Worm (Caenorhabditis elegans): ENCODE data around the gene C02F4.4.

The C02F4.4 gene

DNA sequence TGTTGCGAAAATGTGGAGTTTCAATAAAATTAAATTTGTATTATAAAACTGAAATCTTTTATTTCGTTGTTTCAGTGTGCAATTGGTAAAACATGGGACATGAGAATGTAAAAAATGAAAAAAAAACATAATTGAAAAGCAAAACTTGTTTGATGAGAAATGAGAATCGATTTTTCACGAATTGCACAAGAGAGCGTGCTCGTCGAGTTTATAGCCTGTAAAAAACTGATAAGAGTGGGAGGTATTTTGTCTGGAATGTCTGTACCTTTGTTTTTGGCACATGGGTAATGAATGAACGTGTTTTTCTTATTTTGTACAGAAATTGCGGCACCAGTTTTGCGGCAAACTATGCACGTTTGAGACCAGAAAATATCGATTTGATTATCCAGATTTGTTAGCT is 32.4 kb downstream of the C02F4.4 start:
- peak; percentile 12 for TF ChIP-seq fos-1 (tag; optimal IDR thresholded peaks at IDR 0.05)
- TF ChIP-seq peb-1 (tag; optimal IDR thresholded peaks at IDR 0.05): no peak

DNA sequence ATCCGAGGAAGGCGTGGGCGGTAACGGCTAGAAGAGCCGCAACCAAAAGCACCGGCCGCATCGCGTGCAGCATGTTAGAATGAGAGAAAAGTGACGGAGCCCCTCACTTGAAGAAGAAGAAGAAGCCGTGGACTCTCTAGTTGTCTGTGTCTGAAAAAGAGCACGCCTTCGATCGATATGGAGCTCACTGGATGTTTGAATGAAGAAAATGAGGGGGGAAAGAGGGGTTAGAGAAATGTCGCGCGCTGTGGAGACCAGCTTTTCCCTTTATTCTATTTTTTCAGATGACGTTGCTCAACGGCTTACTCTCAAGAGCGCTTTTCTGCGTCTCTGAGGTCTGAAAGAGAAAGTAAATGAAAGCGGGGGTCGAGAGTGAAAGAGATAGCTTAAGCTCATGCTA is 33.3 kb downstream of the C02F4.4 start, which contains the start of gene egl-21:
Gene egl-21 (minus strand): TSS at position 150 of the 400 bp plus-strand sequence.
- TF ChIP-seq nhr-21 (tag; optimal IDR thresholded peaks at IDR 0.05) (peak; percentile 19), mbf-1 (tag; optimal IDR thresholded peaks at IDR 0.05) (no peak), lsy-2 (tag; optimal IDR thresholded peaks at IDR 0.05) (peak in 1 of 2 experiments; percentile 66), C34F6.9 (tag; optimal IDR thresholded peaks at IDR 0.05) (peak; percentile 89), lin-11 (tag; optimal IDR thresholded peaks at IDR 0.05) (peak; percentile 66), nhr-23 (tag; optimal IDR thresholded peaks at IDR 0.05) (no peak), mdl-1 (tag; optimal IDR thresholded peaks at IDR 0.05) (peak; percentile 59 to 61), unc-55 (GFP tag; optimal IDR thresholded peaks at IDR 0.05) (peak; percentile 92), sma-9 (GFP tag; optimal IDR thresholded peaks at IDR 0.05) (peak; percentile 46), sma-9 (tag; optimal IDR thresholded peaks at IDR 0.05) (no peak), nhr-12 (tag; optimal IDR thresholded peaks at IDR 0.05) (no peak), crh-2 (tag; optimal IDR thresholded peaks at IDR 0.05) (peak; percentile 82), lin-13 (GFP tag; optimal IDR thresholded peaks at IDR 0.05) (peak; percentile 33), dmd-4 (tag; optimal IDR thresholded peaks at IDR 0.05) (no peak), nhr-129 (tag; optimal IDR thresholded peaks at IDR 0.05) (peak; percentile 79), ztf-11 (tag; optimal IDR thresholded peaks at IDR 0.05) (no peak), ceh-16 (tag; optimal IDR thresholded peaks at IDR 0.05) (no peak), Y55F3AM.14 (GFP tag; optimal IDR thresholded peaks at IDR 0.05) (peak; percentile 64), elt-1 (tag; optimal IDR thresholded peaks at IDR 0.05) (no peak), unc-39 (tag; optimal IDR thresholded peaks at IDR 0.05) (peak; percentile 52), zag-1 (tag; optimal IDR thresholded peaks at IDR 0.05) (peak; percentile 79), elt-3 (tag; optimal IDR thresholded peaks at IDR 0.05) (no peak), R02D3.7 (tag; optimal IDR thresholded peaks at IDR 0.05) (no peak), egl-27 (tag; optimal IDR thresholded peaks at IDR 0.05) (peak; percentile 43), ama-1 (optimal IDR thresholded peaks at IDR 0.05) (no peak), F13H6.1 (tag; optimal IDR thresholded peaks at IDR 0.05) (peak; percentile 60), lin-39 (tag; optimal IDR thresholded peaks at IDR 0.05) (no peak), nhr-77 (tag; optimal IDR thresholded peaks at IDR 0.05) (no peak), nhr-11 (tag; optimal IDR thresholded peaks at IDR 0.05) (no peak), sem-4 (tag; optimal IDR thresholded peaks at IDR 0.05) (peak; percentile 46), unc-62 (GFP tag; optimal IDR thresholded peaks at IDR 0.05) (no peak), alr-1 (tag; optimal IDR thresholded peaks at IDR 0.05) (no peak), nhr-6 (tag; optimal IDR thresholded peaks at IDR 0.05) (peak; percentile 36)

DNA sequence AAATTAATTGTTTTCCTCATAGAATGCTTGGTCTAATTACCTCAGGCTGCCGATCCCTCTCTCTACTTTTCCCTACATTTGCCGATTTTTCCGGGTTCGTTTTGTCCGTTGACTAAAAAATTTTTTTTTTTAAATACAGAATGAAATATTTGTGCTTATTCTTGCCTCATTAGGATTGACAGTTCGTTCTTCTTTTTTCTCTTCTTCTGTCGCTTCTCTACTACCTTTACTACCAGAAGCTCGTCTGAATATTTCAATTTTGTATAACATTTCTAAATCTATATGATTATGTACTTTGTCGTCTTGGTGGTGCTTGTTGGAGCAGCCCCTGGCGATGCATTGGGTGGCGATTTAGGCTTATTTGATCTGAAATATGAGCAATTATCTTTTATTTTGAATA is 39.8 kb downstream of the C02F4.4 start:
- TF ChIP-seq blmp-1 (tag; optimal IDR thresholded peaks at IDR 0.05; ENCODE audit: insufficient read depth) (no peak), elt-1 (tag; optimal IDR thresholded peaks at IDR 0.05) (no peak), aly-2 (tag; optimal IDR thresholded peaks at IDR 0.05) (no peak), mdl-1 (tag; optimal IDR thresholded peaks at IDR 0.05) (no peak), gmeb-1 (tag; optimal IDR thresholded peaks at IDR 0.05) (no peak), nhr-21 (tag; optimal IDR thresholded peaks at IDR 0.05) (no peak), ZK546.5 (tag; optimal IDR thresholded peaks at IDR 0.05) (no peak), sma-3 (GFP tag; optimal IDR thresholded peaks at IDR 0.05) (no peak), mbf-1 (tag; optimal IDR thresholded peaks at IDR 0.05) (no peak), elt-3 (tag; optimal IDR thresholded peaks at IDR 0.05) (no peak), lin-39 (tag; optimal IDR thresholded peaks at IDR 0.05) (no peak), dmd-4 (tag; optimal IDR thresholded peaks at IDR 0.05) (no peak), unc-39 (tag; optimal IDR thresholded peaks at IDR 0.05) (no peak), alr-1 (tag; optimal IDR thresholded peaks at IDR 0.05) (no peak), sma-9 (GFP tag; optimal IDR thresholded peaks at IDR 0.05) (no peak), sma-9 (tag; optimal IDR thresholded peaks at IDR 0.05) (no peak), nhr-25 (tag; optimal IDR thresholded peaks at IDR 0.05) (no peak), ztf-11 (tag; optimal IDR thresholded peaks at IDR 0.05) (no peak), R02D3.7 (tag; optimal IDR thresholded peaks at IDR 0.05) (no peak)

Data from whole organism, L2 larva.